Worm (Caenorhabditis elegans) whole organism, L4 larva: ENCODE measurements around the gene C41C4.9.

Experiments
- ceh-28 ChIP-seq: fragments of 150-350 bp; optimal IDR thresholded peaks from 2 replicates; lab custom pipeline; 2014; ENCODE audit warnings: missing biosample characterization, missing genetic modification reagents, missing genetic modification characterization
- daf-19 ChIP-seq: fragments of 200-800 bp; sonication (Bioruptor generic); conservative IDR thresholded peaks from 2 replicates; pipeline ENCODE4 v1.3.6; 2022; ENCODE audit warnings: missing genetic modification characterization, missing compliant biosample characterization
- lin-13 ChIP-seq: fragments of 150-350 bp; optimal IDR thresholded peaks from 2 replicates; lab custom pipeline; 2014; ENCODE audit warnings: missing biosample characterization, missing genetic modification reagents, missing genetic modification characterization
- lin-15B ChIP-seq: fragments of 150-350 bp; sonication (generic microtip); optimal IDR thresholded peaks from 3 replicates; lab custom pipeline; 2014; ENCODE audit warnings: missing biosample characterization, missing genetic modification characterization
- mxl-2 ChIP-seq: fragments of 200-800 bp; sonication (Bioruptor generic); conservative IDR thresholded peaks from 2 replicates; pipeline ENCODE4 v1.3.6; 2022; ENCODE audit warnings: missing genetic modification reagents, missing genetic modification characterization, missing compliant biosample characterization
- zag-1 ChIP-seq: fragments of 150-350 bp; optimal IDR thresholded peaks from 2 replicates; lab custom pipeline; 2014; ENCODE audit warnings: missing biosample characterization, missing genetic modification characterization

DNA sequence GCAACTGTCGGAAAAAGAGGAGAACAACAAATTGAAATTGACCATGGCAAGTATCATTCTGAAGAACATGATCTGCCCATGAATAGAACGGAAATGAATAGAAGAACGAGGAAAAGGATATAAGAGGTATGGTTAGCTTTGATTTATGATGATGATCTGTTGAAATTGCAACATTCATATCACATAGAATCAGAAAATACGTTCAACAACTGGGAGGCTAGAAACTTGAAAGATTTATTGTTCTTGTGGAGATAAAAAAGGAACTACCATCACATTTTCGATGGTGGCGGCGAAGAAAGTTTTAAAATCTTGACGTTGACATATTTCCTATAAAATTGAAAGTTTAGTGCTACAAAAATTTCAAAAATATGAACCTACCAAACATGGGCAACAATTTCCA, 14.2 kb upstream of the C41C4.9 start:
- no peak for TF ChIP-seq ceh-28 (tag; lab: Kevin White, UChicago)
- no peak for TF ChIP-seq zag-1 (tag; lab: Kevin White, UChicago)
- TF ChIP-seq lin-15B (tag; lab: Kevin White, UChicago), result no peak
- TF ChIP-seq daf-19, result no peak
- no peak for TF ChIP-seq mxl-2 (GFP tag; lab: Robert Waterston, UW)
- TF ChIP-seq lin-13 (GFP tag; lab: Kevin White, UChicago), result no peak
